Worm (Caenorhabditis elegans) whole organism, mixed stage, embryonic: Measurements from ENCODE around the gene srt-69.

Source experiments
- M03D4.4 ChIP-seq: sonication (generic microtip); optimal IDR thresholded peaks from 2 replicates; lab custom pipeline; 2017; ENCODE audit warnings: mild to moderate bottlenecking, missing genetic modification characterization, missing compliant biosample characterization
- bed-3 ChIP-seq: fragments of 200-800 bp; sonication (Bioruptor generic); optimal IDR thresholded peaks from 3 replicates; lab custom pipeline; 2018; ENCODE audit warnings: mild to moderate bottlenecking, missing genetic modification characterization, moderate library complexity, missing compliant biosample characterization
- blmp-1 ChIP-seq: fragments of 150-350 bp; optimal IDR thresholded peaks from 2 replicates; lab custom pipeline; 2014; ENCODE audit warnings: missing biosample characterization, missing genetic modification characterization
- ceh-39 ChIP-seq: fragments of 150-350 bp; optimal IDR thresholded peaks from 2 replicates; lab custom pipeline; 2014; ENCODE audit warnings: missing biosample characterization, missing genetic modification characterization
- ceh-43 ChIP-seq: fragments of 200-800 bp; sonication (Bioruptor generic); optimal IDR thresholded peaks from 2 replicates; lab custom pipeline; 2018; ENCODE audit warnings: mild to moderate bottlenecking, missing genetic modification characterization, moderate library complexity, missing compliant biosample characterization
- ceh-83 ChIP-seq: fragments of 200-800 bp; sonication (Bioruptor generic); optimal IDR thresholded peaks from 2 replicates; lab custom pipeline; 2018; ENCODE audit warnings: mild to moderate bottlenecking, missing genetic modification characterization, missing compliant biosample characterization
- ces-1 ChIP-seq: fragments of 150-350 bp; optimal IDR thresholded peaks from 2 replicates; lab custom pipeline; 2014; ENCODE audit warnings: missing biosample characterization, missing genetic modification reagents, missing genetic modification characterization
- cnd-1 ChIP-seq: fragments of 200-800 bp; sonication (Bioruptor generic); optimal IDR thresholded peaks from 2 replicates; lab custom pipeline; 2018; ENCODE audit warnings: mild to moderate bottlenecking, missing genetic modification characterization, missing compliant biosample characterization
- drap-1 ChIP-seq: fragments of 200-800 bp; sonication (Bioruptor generic); optimal IDR thresholded peaks from 3 replicates; lab custom pipeline; 2018; ENCODE audit warnings: mild to moderate bottlenecking, missing genetic modification characterization, missing compliant biosample characterization
- flh-1 ChIP-seq: fragments of 200-800 bp; sonication (Bioruptor generic); optimal IDR thresholded peaks from 2 replicates; lab custom pipeline; 2018; ENCODE audit warnings: mild to moderate bottlenecking, missing genetic modification characterization, moderate library complexity, missing compliant biosample characterization
- hlh-1 ChIP-seq: fragments of 150-350 bp; optimal IDR thresholded peaks from 2 replicates; lab custom pipeline; 2014; ENCODE audit warnings: missing biosample characterization, missing genetic modification reagents, missing genetic modification characterization
- lin-13 ChIP-seq: fragments of 150-350 bp; optimal IDR thresholded peaks from 2 replicates; lab custom pipeline; 2014; ENCODE audit warnings: missing biosample characterization, missing genetic modification characterization
- lsy-2 ChIP-seq: fragments of 150-350 bp; optimal IDR thresholded peaks from 2 replicates; lab custom pipeline; 2014; ENCODE audit warnings: missing biosample characterization, missing genetic modification characterization
- mab-5 ChIP-seq: fragments of 150-350 bp; optimal IDR thresholded peaks from 2 replicates; lab custom pipeline; 2014; ENCODE audit warnings: missing biosample characterization, missing genetic modification characterization
- mep-1 ChIP-seq: fragments of 150-350 bp; optimal IDR thresholded peaks from 2 replicates; lab custom pipeline; 2017; ENCODE audit warnings: missing biosample characterization, missing genetic modification reagents, missing genetic modification characterization, inconsistent platforms
- mls-2 ChIP-seq: sonication (generic microtip); optimal IDR thresholded peaks from 2 replicates; lab custom pipeline; 2016; ENCODE audit warnings: mild to moderate bottlenecking, missing genetic modification characterization, moderate library complexity, missing compliant biosample characterization
- nhr-12 ChIP-seq: fragments of 150-350 bp; optimal IDR thresholded peaks from 2 replicates; lab custom pipeline; 2014; ENCODE audit warnings: missing biosample characterization, missing genetic modification characterization
- nhr-2 ChIP-seq: fragments of 150-350 bp; optimal IDR thresholded peaks from 2 replicates; lab custom pipeline; 2014; ENCODE audit warnings: missing biosample characterization, missing genetic modification characterization
- nhr-237 ChIP-seq: fragments of 150-350 bp; optimal IDR thresholded peaks from 2 replicates; lab custom pipeline; 2014; ENCODE audit warnings: missing biosample characterization, missing genetic modification characterization
- nhr-28 ChIP-seq: fragments of 150-350 bp; optimal IDR thresholded peaks from 2 replicates; lab custom pipeline; 2014; ENCODE audit warnings: missing biosample characterization, missing genetic modification characterization
- pha-4 ChIP-seq: fragments of 150-350 bp; optimal IDR thresholded peaks from 2 replicates; lab custom pipeline; 2018; ENCODE audit warnings: missing biosample characterization, missing genetic modification reagents, missing genetic modification characterization
- sem-2 ChIP-seq: fragments of 200-800 bp; sonication (Bioruptor generic); optimal IDR thresholded peaks from 2 replicates; lab custom pipeline; 2018; ENCODE audit warnings: mild to moderate bottlenecking, missing genetic modification characterization, missing compliant biosample characterization
- snpc-4 ChIP-seq: fragments of 150-350 bp; optimal IDR thresholded peaks from 2 replicates; lab custom pipeline; 2014; ENCODE audit warnings: missing biosample characterization, missing genetic modification characterization
- sptf-1 ChIP-seq: sonication (generic microtip); optimal IDR thresholded peaks from 2 replicates; lab custom pipeline; 2017; ENCODE audit warnings: mild to moderate bottlenecking, missing genetic modification characterization, moderate library complexity, missing compliant biosample characterization
- tbx-8 ChIP-seq: fragments of 200-800 bp; sonication (Bioruptor generic); optimal IDR thresholded peaks from 2 replicates; lab custom pipeline; 2018; ENCODE audit warnings: mild to moderate bottlenecking, missing genetic modification characterization, moderate library complexity, missing compliant biosample characterization
- unc-120 ChIP-seq: sonication (generic microtip); optimal IDR thresholded peaks from 2 replicates; lab custom pipeline; 2017; ENCODE audit warnings: missing genetic modification characterization, missing compliant biosample characterization; ENCODE audit not compliant: poor library complexity, severe bottlenecking
- unc-39 ChIP-seq: fragments of 150-350 bp; optimal IDR thresholded peaks from 2 replicates; lab custom pipeline; 2014; ENCODE audit warnings: missing biosample characterization, missing genetic modification characterization

srt-69 gene

DNA sequence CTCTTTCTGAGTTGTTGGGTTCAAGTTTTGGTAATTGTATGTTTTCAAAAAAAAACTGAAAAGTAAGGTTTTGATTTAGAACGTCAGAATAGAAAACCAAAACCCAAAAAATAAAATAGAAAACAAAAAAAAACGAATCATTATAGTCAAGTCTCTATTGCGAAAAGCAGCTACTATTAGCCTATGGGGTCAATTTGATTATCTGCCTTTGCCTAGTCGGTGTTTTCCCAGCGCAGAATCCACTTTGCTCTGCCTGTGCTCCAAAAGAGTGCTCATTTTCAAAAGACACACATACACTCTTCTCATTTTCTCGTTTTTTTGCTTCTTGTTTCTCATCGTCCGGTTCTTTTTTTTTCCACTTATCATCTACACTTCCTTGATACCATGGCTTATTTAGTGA lies 23.2 kb upstream of the srt-69 start:
- TF ChIP-seq ces-1 (peak; percentile 79), bed-3 (no peak)

DNA sequence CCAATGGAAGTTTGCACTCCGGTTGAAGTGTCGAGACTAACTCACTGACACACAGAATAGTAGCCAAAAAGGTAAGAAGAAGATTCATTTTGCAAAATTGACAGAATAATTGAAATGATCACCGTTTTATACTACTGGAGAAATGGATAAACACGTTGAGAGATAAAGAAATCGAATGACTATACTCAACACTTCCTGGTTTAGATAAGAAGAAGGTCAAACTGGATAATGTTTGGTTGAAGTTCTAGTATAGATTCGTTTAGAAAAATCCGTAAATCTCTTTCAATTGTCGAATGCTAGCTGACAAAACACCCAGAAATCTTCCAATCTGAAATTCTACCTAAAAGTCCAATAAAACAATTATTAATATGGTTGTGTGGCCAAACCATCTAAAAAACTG lies 21.8 kb upstream of the srt-69 start, which contains the start of gene Y49G5A.1:
TSS of gene Y49G5A.1 (minus strand) at position 101 of the 400 bp plus-strand sequence.
- no peak for TF ChIP-seq ceh-83 (GFP tag; lab: Kevin White, UChicago)
- no peak for TF ChIP-seq pha-4 (tag; lab: Kevin White, UChicago)
- no peak for TF ChIP-seq nhr-28
- TF ChIP-seq snpc-4 (tag; lab: Kevin White, UChicago): no peak
- no peak for TF ChIP-seq mep-1 (tag; lab: Kevin White, UChicago)
- TF ChIP-seq ceh-43 (GFP tag; lab: Kevin White, UChicago): no peak
- TF ChIP-seq lin-13 (tag; lab: Kevin White, UChicago): no peak

DNA sequence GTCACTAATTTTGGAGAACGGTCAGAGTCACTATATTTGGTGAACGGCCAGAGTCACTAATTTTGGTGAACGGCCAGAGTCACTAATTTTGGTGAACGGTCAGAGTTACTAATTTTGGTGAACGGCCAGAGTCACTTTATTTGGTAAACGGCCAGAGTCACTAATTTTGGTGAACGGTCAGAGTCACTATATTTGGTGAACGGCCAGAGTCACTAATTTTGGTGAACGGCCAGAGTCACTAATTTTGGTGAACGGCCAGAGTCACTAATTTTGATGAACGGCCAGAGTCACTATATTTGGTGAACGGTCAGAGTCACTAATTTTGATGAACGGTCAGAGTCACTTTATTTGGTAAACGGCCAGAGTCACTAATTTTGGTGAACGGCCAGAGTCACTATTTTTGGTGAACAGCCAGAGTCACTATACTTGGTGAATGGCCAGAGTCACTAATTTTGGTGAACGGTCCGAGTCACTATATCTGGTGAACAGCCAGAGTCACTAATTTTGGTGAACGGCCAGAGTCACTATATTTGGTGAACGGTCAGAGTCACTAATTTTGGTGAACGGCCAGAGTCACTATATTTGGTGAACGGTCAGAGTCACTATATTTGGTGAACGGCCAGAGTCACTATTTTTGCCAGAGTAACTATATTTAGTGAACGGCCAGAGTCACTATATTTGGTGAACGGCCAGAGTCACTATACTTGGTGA lies 18.9 kb upstream of the srt-69 start:
- TF ChIP-seq M03D4.4 (peak; percentile 61), mls-2 (tag; lab: Kevin White, UChicago) (peak; percentile 12), tbx-8 (peak; percentile 69), drap-1 (GFP tag; lab: Kevin White, UChicago) (peak; percentile 71), ceh-83 (GFP tag; lab: Kevin White, UChicago) (peak; percentile 90), sptf-1 (tag; lab: Kevin White, UChicago) (peak; percentile 27), bed-3 (peak; percentile 4), cnd-1 (tag; lab: Kevin White, UChicago) (peak; percentile 20), ceh-43 (GFP tag; lab: Kevin White, UChicago) (peak; percentile 26)

DNA sequence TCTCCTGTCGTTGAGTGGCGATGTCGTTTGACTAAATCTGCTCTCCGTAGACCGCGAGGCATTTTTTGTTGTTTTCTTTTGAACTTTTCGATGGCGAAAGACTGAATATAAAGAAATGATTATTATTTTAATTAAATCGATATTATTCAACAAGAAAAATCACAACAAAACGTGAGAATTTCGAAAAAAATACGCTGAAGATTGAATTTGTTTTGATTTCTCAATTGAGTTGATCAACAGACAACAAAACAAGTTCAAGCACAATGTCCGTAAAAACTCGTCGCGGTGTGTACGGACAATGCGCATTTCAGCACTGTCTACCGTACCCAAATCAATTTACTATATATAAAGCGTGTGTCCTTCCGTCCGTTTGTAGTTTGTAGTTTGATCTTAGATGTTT lies 12.5 kb upstream of the srt-69 start, which contains the start of gene B0238.9:
TSS of gene B0238.9 (minus strand) at position 101 of the 400 bp plus-strand sequence.
- TF ChIP-seq ceh-39 (tag; lab: Kevin White, UChicago) (no peak), hlh-1 (tag; lab: Kevin White, UChicago) (no peak), unc-120 (tag; lab: Kevin White, UChicago) (no peak), ces-1 (no peak)

DNA sequence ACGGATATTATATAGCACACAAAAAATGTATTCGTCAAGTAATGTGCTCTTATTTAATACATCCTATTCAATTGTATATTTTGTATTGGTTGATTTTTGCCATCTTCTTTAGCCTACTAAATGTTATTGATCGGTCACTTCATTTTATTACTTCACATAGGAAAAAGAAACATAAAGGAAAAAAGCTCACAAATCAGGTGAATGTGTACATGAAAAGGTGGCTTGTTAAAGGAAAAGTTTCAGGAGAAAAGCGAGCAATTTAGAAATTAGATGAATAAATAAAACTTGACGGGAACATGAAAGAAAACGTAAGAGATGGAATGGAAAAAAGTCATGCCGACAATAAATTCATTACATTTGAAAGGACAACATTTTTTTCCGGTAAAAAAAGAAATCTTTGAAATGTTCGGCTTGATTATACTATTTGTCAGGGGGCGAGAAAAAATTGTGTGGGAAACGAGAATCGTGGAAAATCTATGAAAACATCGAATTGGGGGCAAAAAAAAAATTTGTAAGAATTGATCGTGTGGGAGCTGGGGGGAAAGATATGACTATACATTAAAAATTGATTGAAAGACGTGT lies 10.0 kb upstream of the srt-69 start:
- TF ChIP-seq hlh-1 (tag; lab: Kevin White, UChicago) (no peak), mab-5 (tag; lab: Kevin White, UChicago) (no peak), M03D4.4 (peak; percentile 26)

DNA sequence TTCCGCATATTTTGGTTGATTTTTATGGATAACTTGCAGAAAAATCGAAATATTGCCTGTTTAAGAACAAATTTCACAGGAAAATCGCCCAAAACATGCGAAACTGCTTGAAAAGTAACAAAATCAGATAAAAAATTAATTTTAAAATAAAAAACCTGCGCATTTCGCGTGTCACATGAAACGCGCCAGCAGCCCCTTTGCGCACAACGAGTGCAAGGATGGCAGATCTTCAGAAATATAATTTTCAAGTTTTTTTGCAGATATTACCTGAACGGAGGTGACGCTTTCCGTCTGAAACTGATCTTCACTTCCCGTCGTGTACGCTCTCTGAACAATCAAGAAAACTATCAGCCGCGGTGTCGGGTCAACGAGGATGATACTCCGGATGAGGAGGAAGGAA lies 9.5 kb upstream of the srt-69 start:
- peak; percentile 40 for TF ChIP-seq lin-13 (tag; lab: Kevin White, UChicago)
- no peak for TF ChIP-seq hlh-1 (tag; lab: Kevin White, UChicago)
- peak; percentile 37 for TF ChIP-seq M03D4.4
- TF ChIP-seq bed-3: peak; percentile 8
- no peak for TF ChIP-seq drap-1 (GFP tag; lab: Kevin White, UChicago)
- TF ChIP-seq lsy-2: peak; percentile 6
- peak; percentile 23 for TF ChIP-seq ces-1
- peak; percentile 11 for TF ChIP-seq sptf-1 (tag; lab: Kevin White, UChicago)
- no peak for TF ChIP-seq cnd-1 (tag; lab: Kevin White, UChicago)

DNA sequence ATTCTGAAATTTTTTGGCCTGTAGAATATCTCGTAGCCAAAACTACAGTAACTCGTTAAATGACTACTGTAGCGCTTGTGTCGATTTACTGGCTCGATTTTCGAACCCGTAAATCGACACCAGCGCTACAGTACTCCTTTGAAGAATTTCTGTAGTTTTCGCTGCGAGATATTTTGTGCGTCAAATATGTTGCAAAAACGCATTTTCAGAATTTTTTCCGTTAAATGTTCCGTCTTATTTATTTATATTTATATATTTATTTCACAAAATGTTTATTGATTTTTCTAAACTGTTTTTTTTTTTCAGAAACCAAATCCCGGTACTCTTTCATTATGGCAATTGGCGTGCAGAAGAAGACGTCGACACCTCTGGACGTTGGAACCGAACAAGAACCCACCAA lies 8.3 kb upstream of the srt-69 start, which contains the start of gene natc-2:
TSS of gene natc-2 (plus strand) at position 301 of the 400 bp plus-strand sequence.
- TF ChIP-seq mls-2 (tag; lab: Kevin White, UChicago) (no peak), sptf-1 (tag; lab: Kevin White, UChicago) (no peak), M03D4.4 (no peak), nhr-12 (tag; lab: Kevin White, UChicago) (no peak), unc-39 (tag; lab: Kevin White, UChicago) (no peak), cnd-1 (tag; lab: Kevin White, UChicago) (no peak), pha-4 (tag; lab: Kevin White, UChicago) (no peak), nhr-28 (no peak), mep-1 (tag; lab: Kevin White, UChicago) (no peak), tbx-8 (no peak), nhr-2 (tag; lab: Kevin White, UChicago) (no peak), blmp-1 (no peak), hlh-1 (tag; lab: Kevin White, UChicago) (no peak), sem-2 (GFP tag; lab: Kevin White, UChicago) (no peak), flh-1 (GFP tag; lab: Kevin White, UChicago) (no peak), ceh-43 (GFP tag; lab: Kevin White, UChicago) (no peak), nhr-237 (tag; lab: Kevin White, UChicago) (no peak)
- TF ChIP-seq, all 35 proteins: peak for 0
